Comparison of ENCODE assay signal across 4 worm cellular contexts in the genomic region with DNA sequence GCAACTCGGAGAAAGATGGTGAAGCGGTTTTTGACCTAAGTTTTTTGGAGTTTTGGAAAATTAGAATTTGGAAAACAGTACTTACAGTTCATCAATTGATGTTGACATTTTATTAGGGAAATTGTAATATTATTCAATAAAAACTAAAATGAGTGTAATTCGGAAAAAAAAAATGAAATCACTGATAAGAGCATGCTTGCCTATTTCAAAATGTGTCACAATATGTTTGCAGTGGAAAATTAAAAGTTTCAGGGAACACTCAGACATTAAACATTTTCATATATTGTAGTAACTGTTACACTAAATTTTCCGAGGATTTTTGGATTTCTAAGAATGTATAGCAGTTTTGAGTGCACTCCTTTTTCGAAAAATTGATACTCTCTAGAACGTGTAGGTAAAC.
TF ChIP-seq lines count a peak whose summit lies in the region.

A gene (minus strand): TSS at position 163 of the 400 bp plus-strand sequence.
A gene (plus strand): TSS at position 283 of the 400 bp plus-strand sequence.

TF ChIP-seq in whole organism, L2 larva, 48 proteins besides CTCF, POLR2A, EP300 and RAD21:
- TF ChIP-seq nhr-25 (tag; optimal IDR thresholded peaks at IDR 0.05; lab: Kevin White, UChicago) (no peak), fos-1 (tag; optimal IDR thresholded peaks at IDR 0.05; lab: Kevin White, UChicago) (peak; percentile 30), alr-1 (tag; optimal IDR thresholded peaks at IDR 0.05; lab: Kevin White, UChicago) (no peak)
TF ChIP-seq in whole organism, L2 larva: peak in this region for 1.

TF ChIP-seq in whole organism, L3 larva, 47 proteins besides CTCF, POLR2A, EP300 and RAD21:
- TF ChIP-seq fkh-10 (GFP tag; optimal IDR thresholded peaks at IDR 0.05; lab: Kevin White, UChicago), result no peak
- no peak for TF ChIP-seq snpc-4 (tag; optimal IDR thresholded peaks at IDR 0.05; lab: Kevin White, UChicago)
- peak; percentile 31 for TF ChIP-seq pha-4 (tag; optimal IDR thresholded peaks at IDR 0.05; lab: Kevin White, UChicago)
- peak; percentile 41 for TF ChIP-seq pqm-1 (tag; optimal IDR thresholded peaks at IDR 0.05; lab: Kevin White, UChicago)
- peak; percentile 28 for TF ChIP-seq elt-2 (tag; optimal IDR thresholded peaks at IDR 0.05; lab: Kevin White, UChicago)
- no peak for TF ChIP-seq jun-1 (tag; optimal IDR thresholded peaks at IDR 0.05; lab: Kevin White, UChicago)
TF ChIP-seq in whole organism, L3 larva: peak in this region for 3.

TF ChIP-seq in whole organism, L4 larva, 104 proteins besides CTCF, POLR2A, EP300 and RAD21:
- TF ChIP-seq mxl-2 (GFP tag; conservative IDR thresholded peaks at IDR 0.05; lab: Robert Waterston, UW) (no peak), ZK337.2 (GFP tag; IDR thresholded peaks at IDR 0.05; lab: Robert Waterston, UW) (no peak), ztf-7 (tag; optimal IDR thresholded peaks at IDR 0.05; lab: Kevin White, UChicago) (peak; percentile 62), T26A8.4 (GFP tag; IDR thresholded peaks at IDR 0.05; lab: Robert Waterston, UW) (no peak), nhr-76 (tag; optimal IDR thresholded peaks at IDR 0.05; lab: Kevin White, UChicago) (no peak), skn-1 (tag; optimal IDR thresholded peaks at IDR 0.05; lab: Kevin White, UChicago) (no peak), nhr-28 (tag; optimal IDR thresholded peaks at IDR 0.05; lab: Kevin White, UChicago) (peak; percentile 43), D1046.2 (GFP tag; IDR thresholded peaks at IDR 0.05; lab: Robert Waterston, UW) (no peak), nhr-77 (tag; optimal IDR thresholded peaks at IDR 0.05; lab: Kevin White, UChicago) (peak; percentile 57), T20F7.1 (GFP tag; optimal IDR thresholded peaks at IDR 0.05; lab: Kevin White, UChicago) (no peak), madf-9 (GFP tag; conservative IDR thresholded peaks at IDR 0.05; lab: Robert Waterston, UW) (no peak), fos-1 (tag; optimal IDR thresholded peaks at IDR 0.05; lab: Kevin White, UChicago) (no peak), mdt-29 (GFP tag; IDR thresholded peaks at IDR 0.05; lab: Robert Waterston, UW) (no peak), daf-16 (GFP tag; optimal IDR thresholded peaks at IDR 0.05; lab: Kevin White, UChicago) (no peak), daf-16 (tag; optimal IDR thresholded peaks at IDR 0.05; lab: Kevin White, UChicago) (peak; percentile 59), sdz-12 (GFP tag; optimal IDR thresholded peaks at IDR 0.05; lab: Kevin White, UChicago) (no peak), aha-1 (tag; lab: Kevin White, UChicago) (no peak), Y48G9A.11 (GFP tag; IDR thresholded peaks at IDR 0.05; lab: Robert Waterston, UW) (no peak), nhr-102 (tag; optimal IDR thresholded peaks at IDR 0.05; lab: Kevin White, UChicago) (no peak), lim-7 (GFP tag; IDR thresholded peaks at IDR 0.05; lab: Robert Waterston, UW) (no peak), dpl-1 (GFP tag; optimal IDR thresholded peaks at IDR 0.05; lab: Kevin White, UChicago) (no peak), snpc-1.2 (GFP tag; IDR thresholded peaks at IDR 0.05; lab: Robert Waterston, UW) (no peak), lin-15B (tag; optimal IDR thresholded peaks at IDR 0.05; lab: Kevin White, UChicago) (no peak), F26F4.8 (GFP tag; conservative IDR thresholded peaks at IDR 0.05; lab: Robert Waterston, UW) (no peak), pqm-1 (tag; optimal IDR thresholded peaks at IDR 0.05; lab: Kevin White, UChicago) (peak; percentile 24), dve-1 (tag; optimal IDR thresholded peaks at IDR 0.05; lab: Kevin White, UChicago; ENCODE audit: insufficient read depth) (no peak), mxl-3 (GFP tag; optimal IDR thresholded peaks at IDR 0.05; lab: Kevin White, UChicago) (no peak), zip-2 (tag; optimal IDR thresholded peaks at IDR 0.05; lab: Kevin White, UChicago) (peak; percentile 82), mes-2 (tag; optimal IDR thresholded peaks at IDR 0.05; lab: Kevin White, UChicago; ENCODE audit: poor library complexity, severe bottlenecking) (no peak)

TF ChIP-seq in whole organism, young adult, 124 proteins besides CTCF, POLR2A, EP300 and RAD21:
- no peak for TF ChIP-seq somi-1 (GFP tag; optimal IDR thresholded peaks at IDR 0.05; lab: Kevin White, UChicago)
- TF ChIP-seq lsy-27 (tag; optimal IDR thresholded peaks at IDR 0.05; lab: Kevin White, UChicago; ENCODE audit: borderline replicate concordance, insufficient read depth), result no peak
- TF ChIP-seq unc-62 (GFP tag; optimal IDR thresholded peaks at IDR 0.05; lab: Kevin White, UChicago), result no peak
- TF ChIP-seq rpc-1 (optimal IDR thresholded peaks at IDR 0.05; lab: Kevin White, UChicago), result no peak
- TF ChIP-seq rpc-1 (tag; optimal IDR thresholded peaks at IDR 0.05; lab: Kevin White, UChicago), result no peak
- TF ChIP-seq cebp-1 (GFP tag; IDR thresholded peaks at IDR 0.05; lab: Robert Waterston, UW), result 0 out of 2 replicates have a peak, but pooled peaks have one; percentile 26
- TF ChIP-seq cebp-1 (tag; optimal IDR thresholded peaks at IDR 0.05; lab: Kevin White, UChicago), result no peak
TF ChIP-seq in whole organism, young adult: peak in this region for 1.
